Fruit fly (Drosophila melanogaster) whole organism, embryonic: Measurements from ENCODE around the gene Chrac-16.
A peak's percentile ranks its signal among the peaks of the same experiment; 100 is the strongest.

Source experiments
- ATbp ChIP-seq: fragments of 200-800 bp; sonication (Bioruptor generic); optimal IDR thresholded peaks from 2 replicates; lab custom pipeline; 2017; ENCODE audit warnings: missing biosample characterization, mild to moderate bottlenecking, missing genetic modification characterization, missing genetic modification reagents
- Adf1 ChIP-seq: fragments of 200-800 bp; sonication (Bioruptor generic); IDR thresholded peaks from 2 replicates; pipeline ENCODE4 v1.3.6; 2022; ENCODE audit warnings: missing biosample characterization, missing genetic modification characterization
- Bgb ChIP-seq: fragments of 200-800 bp; sonication (Bioruptor generic); IDR thresholded peaks from 2 replicates; pipeline ENCODE4 v1.3.6; 2022; ENCODE audit warnings: missing biosample characterization, missing genetic modification characterization; ENCODE audit not compliant: partially characterized antibody
- CG10979 ChIP-seq: fragments of 200-800 bp; sonication (Bioruptor generic); optimal IDR thresholded peaks from 2 replicates; lab custom pipeline; 2018; ENCODE audit warnings: missing biosample characterization, mild to moderate bottlenecking, missing genetic modification characterization, moderate library complexity
- CG11093 ChIP-seq: fragments of 200-800 bp; sonication (Bioruptor generic); IDR thresholded peaks from 3 replicates; pipeline ENCODE4 v1.3.6; 2022; ENCODE audit warnings: missing biosample characterization, missing genetic modification characterization
- CG13424 ChIP-seq: fragments of 200-800 bp; sonication (Bioruptor generic); optimal IDR thresholded peaks from 2 replicates; lab custom pipeline; 2019; ENCODE audit warnings: missing biosample characterization, mild to moderate bottlenecking, missing genetic modification characterization, moderate library complexity
- CG16813 ChIP-seq: fragments of 200-800 bp; sonication (Bioruptor generic); IDR thresholded peaks from 3 replicates; pipeline ENCODE4 v1.3.6; 2022; ENCODE audit warnings: missing biosample characterization, missing genetic modification characterization; ENCODE audit not compliant: partially characterized antibody
- CG18476 ChIP-seq: fragments of 200-800 bp; sonication (Bioruptor generic); optimal IDR thresholded peaks from 2 replicates; lab custom pipeline; 2016; ENCODE audit warnings: missing biosample characterization, mild to moderate bottlenecking, missing genetic modification characterization
- CG2202 ChIP-seq: fragments of 200-800 bp; sonication (Bioruptor generic); optimal IDR thresholded peaks from 2 replicates; lab custom pipeline; 2018; ENCODE audit warnings: missing biosample characterization, mild to moderate bottlenecking, missing genetic modification characterization
- CG30403 ChIP-seq: fragments of 200-800 bp; sonication (Bioruptor generic); optimal IDR thresholded peaks from 3 replicates; lab custom pipeline; 2016; ENCODE audit warnings: missing biosample characterization, missing genetic modification characterization
- CG3995 ChIP-seq: fragments of 200-800 bp; sonication (Bioruptor generic); optimal IDR thresholded peaks from 3 replicates; lab custom pipeline; 2016; ENCODE audit warnings: missing biosample characterization, missing genetic modification characterization
- CG4404 ChIP-seq: fragments of 200-800 bp; sonication (Bioruptor generic); IDR thresholded peaks from 2 replicates; pipeline ENCODE4 v1.3.6; 2022; ENCODE audit warnings: missing biosample characterization, missing genetic modification characterization
- CG5953 ChIP-seq: fragments of 200-800 bp; sonication (Bioruptor generic); IDR thresholded peaks from 2 replicates; pipeline ENCODE4 v1.3.6; 2022; ENCODE audit warnings: missing biosample characterization, missing genetic modification characterization
- CG7786 ChIP-seq: fragments of 200-800 bp; sonication (Bioruptor generic); optimal IDR thresholded peaks from 2 replicates; lab custom pipeline; 2016; ENCODE audit warnings: missing biosample characterization, missing genetic modification characterization
- CG8281 ChIP-seq: fragments of 200-800 bp; sonication (Bioruptor generic); optimal IDR thresholded peaks from 2 replicates; lab custom pipeline; 2018; ENCODE audit warnings: missing biosample characterization, mild to moderate bottlenecking, missing genetic modification characterization, moderate library complexity
- CrebB ChIP-seq: fragments of 200-800 bp; sonication (Bioruptor generic); optimal IDR thresholded peaks from 3 replicates; lab custom pipeline; 2018; ENCODE audit warnings: missing biosample characterization, mild to moderate bottlenecking, missing genetic modification characterization
- Doc3 ChIP-seq: fragments of 200-800 bp; sonication (Bioruptor generic); IDR thresholded peaks from 3 replicates; pipeline ENCODE4 v1.3.6; 2022; ENCODE audit warnings: missing biosample characterization, missing genetic modification characterization; ENCODE audit not compliant: partially characterized antibody
- Ets65A ChIP-seq: fragments of 200-800 bp; sonication (Bioruptor generic); peaks from one replicate; lab custom pipeline; 2016; ENCODE audit warnings: missing biosample characterization, missing genetic modification characterization
- MBD-R2 ChIP-seq: fragments of 200-800 bp; sonication (Bioruptor generic); IDR thresholded peaks from 2 replicates; pipeline ENCODE4 v1.3.6; 2022; ENCODE audit warnings: missing biosample characterization, missing genetic modification characterization
- MESR4 ChIP-seq: fragments of 200-800 bp; sonication (Bioruptor generic); optimal IDR thresholded peaks from 2 replicates; lab custom pipeline; 2018; ENCODE audit warnings: missing biosample characterization, mild to moderate bottlenecking, missing genetic modification characterization, moderate library complexity
- Myb ChIP-seq: fragments of 200-800 bp; sonication (Bioruptor generic); optimal IDR thresholded peaks from 2 replicates; lab custom pipeline; 2016; ENCODE audit warnings: missing biosample characterization, missing genetic modification characterization
- NC2β ChIP-seq: fragments of 200-800 bp; sonication (Bioruptor generic); optimal IDR thresholded peaks from 2 replicates; lab custom pipeline; 2016; ENCODE audit warnings: missing biosample characterization, missing genetic modification characterization
- Rfx ChIP-seq: fragments of 200-800 bp; sonication (Bioruptor generic); IDR thresholded peaks from 2 replicates; pipeline ENCODE4 v1.3.6; 2022; ENCODE audit warnings: missing biosample characterization, missing genetic modification characterization
- Sin3A ChIP-seq: fragments of >200 bp; optimal IDR thresholded peaks from 2 replicates; lab custom pipeline; 2018
- Spps ChIP-seq: fragments of 200-800 bp; sonication (Bioruptor generic); optimal IDR thresholded peaks from 2 replicates; lab custom pipeline; 2018; ENCODE audit warnings: missing biosample characterization, mild to moderate bottlenecking, missing genetic modification characterization
- Sry-δ ChIP-seq: fragments of 200-800 bp; sonication (Bioruptor generic); optimal IDR thresholded peaks from 2 replicates; lab custom pipeline; 2016; ENCODE audit warnings: missing biosample characterization, missing genetic modification characterization
- Tbp ChIP-seq: fragments of >200 bp; optimal IDR thresholded peaks from 2 replicates; lab custom pipeline; 2018; ENCODE audit warnings: missing biosample characterization, missing genetic modification characterization
- Xbp1 ChIP-seq: fragments of 200-800 bp; sonication (Bioruptor generic); optimal IDR thresholded peaks from 3 replicates; lab custom pipeline; 2016; ENCODE audit warnings: missing biosample characterization, mild to moderate bottlenecking, missing genetic modification characterization
- YL-1 ChIP-seq: fragments of 200-800 bp; sonication (Bioruptor generic); optimal IDR thresholded peaks from 3 replicates; lab custom pipeline; 2017; ENCODE audit warnings: missing biosample characterization, mild to moderate bottlenecking, missing genetic modification characterization
- ara ChIP-seq: fragments of 200-800 bp; sonication (Bioruptor generic); IDR thresholded peaks from 2 replicates; pipeline ENCODE4 v1.3.6; 2022; ENCODE audit warnings: missing biosample characterization, missing genetic modification characterization
- bab2 ChIP-seq: fragments of 200-800 bp; sonication (Bioruptor generic); optimal IDR thresholded peaks from 2 replicates; lab custom pipeline; 2016; ENCODE audit warnings: missing biosample characterization, missing genetic modification characterization
- bbx ChIP-seq: fragments of 200-800 bp; sonication (Bioruptor generic); IDR thresholded peaks from 2 replicates; pipeline ENCODE4 v1.3.6; 2022; ENCODE audit warnings: missing biosample characterization, missing genetic modification characterization; ENCODE audit not compliant: partially characterized antibody
- crol ChIP-seq: fragments of 200-800 bp; sonication (Bioruptor generic); IDR thresholded peaks from 2 replicates; pipeline ENCODE4 v1.3.6; 2022; ENCODE audit warnings: missing biosample characterization, missing genetic modification characterization
- cwo ChIP-seq: fragments of 200-800 bp; sonication (Bioruptor generic); optimal IDR thresholded peaks from 3 replicates; lab custom pipeline; 2017; ENCODE audit warnings: missing biosample characterization, missing genetic modification characterization, mild to moderate bottlenecking, moderate library complexity, missing genetic modification reagents
- dati ChIP-seq: fragments of 200-800 bp; sonication (Bioruptor generic); IDR thresholded peaks from 2 replicates; pipeline ENCODE4 v1.3.6; 2022; ENCODE audit warnings: missing biosample characterization, missing genetic modification characterization
- dmrt99B ChIP-seq: fragments of 200-800 bp; sonication (Bioruptor generic); optimal IDR thresholded peaks from 2 replicates; lab custom pipeline; 2018; ENCODE audit warnings: missing biosample characterization, mild to moderate bottlenecking, missing genetic modification characterization, moderate library complexity
- exex ChIP-seq: fragments of 200-800 bp; sonication (Bioruptor generic); optimal IDR thresholded peaks from 4 replicates; lab custom pipeline; 2018; ENCODE audit warnings: missing biosample characterization, mild to moderate bottlenecking, missing genetic modification characterization, moderate library complexity
- eyg ChIP-seq: fragments of 200-800 bp; sonication (Bioruptor generic); optimal IDR thresholded peaks from 3 replicates; lab custom pipeline; 2016; ENCODE audit warnings: missing biosample characterization, missing genetic modification characterization
- fd64A ChIP-seq: fragments of 200-800 bp; sonication (Bioruptor generic); optimal IDR thresholded peaks from 3 replicates; lab custom pipeline; 2018; ENCODE audit warnings: missing biosample characterization, mild to moderate bottlenecking, missing genetic modification characterization
- gce ChIP-seq: fragments of 200-800 bp; sonication (Bioruptor generic); IDR thresholded peaks from 3 replicates; pipeline ENCODE4 v1.3.6; 2022; ENCODE audit warnings: missing biosample characterization, missing genetic modification characterization
- kni ChIP-seq: fragments of 200-800 bp; sonication (Bioruptor generic); optimal IDR thresholded peaks from 3 replicates; lab custom pipeline; 2017; ENCODE audit warnings: mild to moderate bottlenecking, missing biosample characterization, missing genetic modification reagents, missing genetic modification characterization
- onecut ChIP-seq: fragments of 200-800 bp; sonication (Bioruptor generic); IDR thresholded peaks from 2 replicates; pipeline ENCODE4 v1.3.6; 2022; ENCODE audit warnings: missing biosample characterization, missing genetic modification characterization
- prd ChIP-seq, 3 experiments: fragments of >200 bp in 2 of 3; fragments of 200-800 bp in 1 of 3; sonication (Bioruptor generic) in 1 of 3; optimal IDR thresholded peaks in 2 of 3; IDR thresholded peaks in 1 of 3; 2 replicates in 2 of 3; 3 replicates in 1 of 3; pipeline versions ENCODE4 v1.3.6 to Lab custom; 2017 to 2022; ENCODE audit warnings: missing biosample characterization in 1 of 3, missing genetic modification characterization in 1 of 3
- pzg ChIP-seq: fragments of 200-800 bp; sonication (Bioruptor generic); optimal IDR thresholded peaks from 3 replicates; lab custom pipeline; 2018; ENCODE audit warnings: missing biosample characterization, mild to moderate bottlenecking, missing genetic modification characterization, moderate library complexity
- sc ChIP-seq, 3 experiments: fragments of >200 bp in 2 of 3; fragments of 200-800 bp in 1 of 3; sonication (Bioruptor generic) in 1 of 3; optimal IDR thresholded peaks; 2 replicates in 2 of 3; 3 replicates in 1 of 3; lab custom pipeline; 2017; ENCODE audit warnings: mild to moderate bottlenecking in 1 of 3, missing biosample characterization in 1 of 3, missing genetic modification characterization in 1 of 3, missing genetic modification reagents in 1 of 3
- ssp ChIP-seq: fragments of 200-800 bp; sonication (Bioruptor generic); IDR thresholded peaks from 2 replicates; pipeline ENCODE4 v1.3.6; 2022; ENCODE audit warnings: missing biosample characterization, missing genetic modification characterization
- stc ChIP-seq: fragments of 200-800 bp; sonication (Bioruptor generic); IDR thresholded peaks from 2 replicates; pipeline ENCODE4 v1.3.6; 2022; ENCODE audit warnings: missing biosample characterization, missing genetic modification characterization
- toy ChIP-seq: fragments of 200-800 bp; sonication (Bioruptor generic); IDR thresholded peaks from 2 replicates; pipeline ENCODE4 v1.3.6; 2022; ENCODE audit warnings: missing biosample characterization, missing genetic modification characterization
- vnd ChIP-seq: fragments of 200-800 bp; sonication (Bioruptor generic); IDR thresholded peaks from 3 replicates; pipeline ENCODE4 v1.3.6; 2022; ENCODE audit warnings: missing biosample characterization, missing genetic modification characterization; ENCODE audit not compliant: partially characterized antibody
- zen2 ChIP-seq: fragments of 200-800 bp; sonication (Bioruptor generic); IDR thresholded peaks from 3 replicates; pipeline ENCODE4 v1.3.6; 2022; ENCODE audit warnings: missing biosample characterization, missing genetic modification characterization; ENCODE audit not compliant: partially characterized antibody

Gene Chrac-16

dm6 chrX:12017815-12018439 lies at the start of gene Chrac-16 (continued):
- TF ChIP-seq crol (GFP tag; lab: Robert Waterston, UW) = no peak
- TF ChIP-seq NC2β (GFP tag; lab: Kevin White, UChicago) = no peak
- no peak for TF ChIP-seq CG13424 (tag; lab: Kevin White, UChicago)
- peak; percentile 2 for TF ChIP-seq CG3995 (GFP tag; lab: Kevin White, UChicago)
- TF ChIP-seq YL-1 (GFP tag; lab: Kevin White, UChicago) = no peak
- peak; percentile 67 for TF ChIP-seq Doc3 (GFP tag; lab: Robert Waterston, UW)
- peak; percentile 80 for TF ChIP-seq vnd (GFP tag; lab: Robert Waterston, UW)
- no peak for TF ChIP-seq sc (optimal IDR thresholded peaks at IDR 0.05; lab: Kevin White, UChicago)
- no peak for TF ChIP-seq sc (GFP tag; optimal IDR thresholded peaks at IDR 0.05; lab: Kevin White, UChicago)
- TF ChIP-seq bab2 (GFP tag; lab: Kevin White, UChicago) = no peak
- TF ChIP-seq exex (tag; lab: Kevin White, UChicago) = no peak
- TF ChIP-seq pzg (GFP tag; lab: Kevin White, UChicago) = peak; percentile 29
- TF ChIP-seq Rfx = no peak
- peak; percentile 45 for TF ChIP-seq Sin3A
- TF ChIP-seq MESR4 = peak; percentile 65
- peak; percentile 86 for TF ChIP-seq bbx (GFP tag; lab: Robert Waterston, UW)
- TF ChIP-seq dati = no peak
- TF ChIP-seq Myb (GFP tag; lab: Kevin White, UChicago) = no peak
- no peak for TF ChIP-seq CG4404 (GFP tag; lab: Robert Waterston, UW)
- no peak for TF ChIP-seq fd64A
- TF ChIP-seq gce = no peak
- TF ChIP-seq MBD-R2 (GFP tag; lab: Robert Waterston, UW) = peak; percentile 55
- no peak for TF ChIP-seq cwo
- no peak for TF ChIP-seq Tbp
- TF ChIP-seq kni (GFP tag; lab: Kevin White, UChicago) = no peak
- peak; percentile 73 for TF ChIP-seq zen2 (GFP tag; lab: Robert Waterston, UW)
- no peak for TF ChIP-seq CG18476
- TF ChIP-seq onecut (GFP tag; lab: Robert Waterston, UW) = no peak
- TF ChIP-seq CG11093 (GFP tag; lab: Robert Waterston, UW) = no peak
- no peak for TF ChIP-seq CrebB (tag; lab: Kevin White, UChicago)
- TF ChIP-seq CG30403 (GFP tag; lab: Kevin White, UChicago) = no peak
- no peak for TF ChIP-seq Xbp1
- no peak for TF ChIP-seq Spps (tag; lab: Kevin White, UChicago)
- TF ChIP-seq Sry-δ (GFP tag; lab: Kevin White, UChicago) = peak; percentile 83
- peak; percentile 9 for TF ChIP-seq Ets65A (GFP tag; lab: Kevin White, UChicago)
- TF ChIP-seq ATbp (GFP tag; lab: Kevin White, UChicago) = no peak
- no peak for TF ChIP-seq CG10979 (tag; lab: Kevin White, UChicago)
- no peak for TF ChIP-seq ara
- no peak for TF ChIP-seq toy (GFP tag; lab: Robert Waterston, UW)
- TF ChIP-seq CG7786 = no peak
- peak; percentile 83 for TF ChIP-seq CG16813 (GFP tag; lab: Robert Waterston, UW)
- TF ChIP-seq Adf1 (GFP tag; lab: Robert Waterston, UW) = no peak
- no peak for TF ChIP-seq prd (optimal IDR thresholded peaks at IDR 0.05; lab: Kevin White, UChicago)
- TF ChIP-seq prd (GFP tag; IDR thresholded peaks at IDR 0.05; lab: Robert Waterston, UW) = no peak
- TF ChIP-seq ssp (GFP tag; lab: Robert Waterston, UW) = no peak
- TF ChIP-seq Bgb (GFP tag; lab: Robert Waterston, UW) = peak; percentile 81
- TF ChIP-seq eyg = no peak
- TF ChIP-seq CG8281 (tag; lab: Kevin White, UChicago) = no peak
- TF ChIP-seq stc (GFP tag; lab: Robert Waterston, UW) = no peak
- no peak for TF ChIP-seq dmrt99B (tag; lab: Kevin White, UChicago)
- no peak for TF ChIP-seq CG2202 (tag; lab: Kevin White, UChicago)
- no peak for TF ChIP-seq CG5953 (GFP tag; lab: Robert Waterston, UW)
